Worm (Caenorhabditis elegans): ENCODE results near the gene F08F3.10.

DNA sequence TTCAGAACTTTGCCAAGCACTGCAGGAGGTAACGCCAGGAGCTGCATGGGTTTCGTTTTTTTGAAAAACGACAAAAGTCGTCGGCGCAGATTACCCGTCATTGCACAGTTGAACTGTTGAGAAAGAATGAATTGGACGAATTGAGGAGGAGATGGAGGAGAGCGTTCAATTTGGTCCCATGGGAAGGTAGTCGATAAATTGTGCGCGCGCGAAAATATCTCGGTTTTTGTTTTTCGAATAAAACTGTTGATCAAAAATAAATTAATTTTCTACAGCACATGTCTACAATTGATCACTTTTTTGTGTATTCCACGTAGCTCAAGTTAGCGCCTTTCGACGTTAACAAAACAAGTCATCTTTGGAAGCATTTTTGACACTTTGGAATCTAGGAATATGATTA, 6.8 kb downstream of the F08F3.10 start, which contains the start of gene F08F3.6:
- TF ChIP-seq fkh-10 (GFP tag; optimal IDR thresholded peaks at IDR 0.05) (no peak), Y5F2A.4 (GFP tag; optimal IDR thresholded peaks at IDR 0.05) (no peak), mdl-1 (tag; optimal IDR thresholded peaks at IDR 0.05) (no peak), nhr-77 (tag; optimal IDR thresholded peaks at IDR 0.05) (no peak), nhr-237 (tag; optimal IDR thresholded peaks at IDR 0.05) (no peak), nhr-11 (tag; optimal IDR thresholded peaks at IDR 0.05) (no peak), ztf-7 (tag; optimal IDR thresholded peaks at IDR 0.05) (no peak), egl-27 (tag; optimal IDR thresholded peaks at IDR 0.05) (no peak), lin-15B (tag; optimal IDR thresholded peaks at IDR 0.05) (no peak), lin-38 (GFP tag; IDR thresholded peaks at IDR 0.05) (no peak), unc-39 (tag; optimal IDR thresholded peaks at IDR 0.05) (no peak), unc-62 (GFP tag; optimal IDR thresholded peaks at IDR 0.05 in 1 of 2) (no peak), unc-62 (tag; optimal IDR thresholded peaks at IDR 0.05) (no peak)

Data from whole organism, L4 larva.